Worm (Caenorhabditis elegans) whole organism, early embryonic: ENCODE measurements around the gene prx-5.
A peak's percentile ranks its signal among the peaks of the same experiment; 100 is the strongest.

Experiments
- B0310.2 ChIP-seq: sonication (generic microtip); optimal IDR thresholded peaks from 2 replicates; lab custom pipeline; 2016; ENCODE audit warnings: mild to moderate bottlenecking, missing genetic modification characterization, missing compliant biosample characterization
- F13C5.2 ChIP-seq: sonication (generic microtip); optimal IDR thresholded peaks from 2 replicates; lab custom pipeline; 2017; ENCODE audit warnings: mild to moderate bottlenecking, missing genetic modification characterization, inconsistent platforms, missing compliant biosample characterization
- aly-1 ChIP-seq: sonication (generic microtip); optimal IDR thresholded peaks from 2 replicates; lab custom pipeline; 2016; ENCODE audit warnings: missing genetic modification characterization, missing compliant biosample characterization
- ama-1 ChIP-seq: fragments of 150-350 bp; optimal IDR thresholded peaks from 2 replicates; lab custom pipeline; 2014
- ceh-13 ChIP-seq: fragments of 200-800 bp; sonication (Bioruptor generic); optimal IDR thresholded peaks from 2 replicates; lab custom pipeline; 2018; ENCODE audit warnings: mild to moderate bottlenecking, missing genetic modification characterization, missing compliant biosample characterization
- ceh-36 ChIP-seq: sonication (generic microtip); optimal IDR thresholded peaks from 2 replicates; lab custom pipeline; 2016; ENCODE audit warnings: missing genetic modification characterization, inconsistent platforms, missing compliant biosample characterization
- ets-7 ChIP-seq: sonication (generic microtip); optimal IDR thresholded peaks from 2 replicates; lab custom pipeline; 2016; ENCODE audit warnings: missing genotype, missing genetic modification characterization, missing compliant biosample characterization
- flt-1 ChIP-seq: fragments of 200-800 bp; sonication (Bioruptor generic); IDR thresholded peaks from 2 replicates; pipeline ENCODE4 v1.3.6; 2022; ENCODE audit warnings: missing genetic modification characterization, missing compliant biosample characterization
- hmbx-1 ChIP-seq: sonication (generic microtip); optimal IDR thresholded peaks from 2 replicates; lab custom pipeline; 2016; ENCODE audit warnings: mild to moderate bottlenecking, missing genetic modification characterization, missing compliant biosample characterization
- hmg-4 ChIP-seq: fragments of 200-800 bp; sonication (Bioruptor generic); optimal IDR thresholded peaks from 2 replicates; lab custom pipeline; 2018; ENCODE audit warnings: mild to moderate bottlenecking, missing genetic modification characterization, missing compliant biosample characterization
- hnd-1 ChIP-seq: sonication (generic microtip); optimal IDR thresholded peaks from 2 replicates; lab custom pipeline; 2016; ENCODE audit warnings: missing genetic modification characterization, missing compliant biosample characterization
- pes-1 ChIP-seq: fragments of 200-800 bp; sonication (Bioruptor generic); IDR thresholded peaks from 2 replicates; pipeline ENCODE4 v1.3.6; 2022; ENCODE audit warnings: missing genetic modification reagents, missing genetic modification characterization, missing compliant biosample characterization
- scrt-1 ChIP-seq: fragments of 200-800 bp; sonication (Bioruptor generic); IDR thresholded peaks from 2 replicates; pipeline ENCODE4 v1.3.6; 2022; ENCODE audit warnings: missing genetic modification characterization, missing compliant biosample characterization
- sea-1 ChIP-seq: fragments of 200-800 bp; sonication (Bioruptor generic); conservative IDR thresholded peaks from 2 replicates; pipeline ENCODE4 v1.3.6; 2022; ENCODE audit warnings: missing genetic modification characterization, missing compliant biosample characterization
- tbx-11 ChIP-seq: fragments of 200-800 bp; sonication (Bioruptor generic); IDR thresholded peaks from 2 replicates; pipeline ENCODE4 v1.3.6; 2022; ENCODE audit warnings: missing genetic modification characterization, missing compliant biosample characterization
- tbx-37 ChIP-seq: fragments of 200-800 bp; sonication (Bioruptor generic); conservative IDR thresholded peaks from 2 replicates; pipeline ENCODE4 v1.3.6; 2022; ENCODE audit warnings: missing genetic modification reagents, missing genetic modification characterization, missing compliant biosample characterization
- tra-4 ChIP-seq: sonication (generic microtip); optimal IDR thresholded peaks from 2 replicates; lab custom pipeline; 2017; ENCODE audit warnings: missing genetic modification characterization, missing compliant biosample characterization

The prx-5 gene

DNA sequence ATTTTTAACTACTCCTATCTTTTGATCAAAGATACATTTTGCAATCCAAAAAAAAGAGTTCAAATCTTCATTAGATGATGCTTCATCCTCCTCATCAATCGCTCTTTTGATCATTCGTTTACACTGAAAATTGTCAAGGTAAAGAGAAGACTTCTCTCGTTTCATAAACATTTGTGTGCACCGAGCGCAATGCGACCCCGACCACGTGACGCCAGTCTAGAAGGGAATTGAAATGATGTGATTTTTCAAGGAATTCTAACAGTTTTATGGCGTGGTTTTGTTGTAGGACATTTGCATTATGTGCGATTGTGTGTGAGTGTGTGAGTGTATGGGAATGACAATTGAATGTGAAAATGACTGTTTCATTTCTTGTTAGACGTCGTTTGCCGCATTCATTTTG, 36.7 kb downstream of the prx-5 start:
- TF ChIP-seq ceh-13 (GFP tag; lab: Kevin White, UChicago): no peak
- TF ChIP-seq ceh-36 (tag; lab: Kevin White, UChicago): no peak
- TF ChIP-seq tbx-37 (GFP tag; lab: Robert Waterston, UW): no peak
- TF ChIP-seq scrt-1: no peak
- no peak for TF ChIP-seq pes-1
- TF ChIP-seq ama-1 (lab: Kevin White, UChicago): no peak
- TF ChIP-seq tbx-11 (GFP tag; lab: Robert Waterston, UW): no peak
- no peak for TF ChIP-seq tra-4 (tag; lab: Kevin White, UChicago)
- no peak for TF ChIP-seq B0310.2 (tag; lab: Kevin White, UChicago)
- no peak for TF ChIP-seq aly-1

DNA sequence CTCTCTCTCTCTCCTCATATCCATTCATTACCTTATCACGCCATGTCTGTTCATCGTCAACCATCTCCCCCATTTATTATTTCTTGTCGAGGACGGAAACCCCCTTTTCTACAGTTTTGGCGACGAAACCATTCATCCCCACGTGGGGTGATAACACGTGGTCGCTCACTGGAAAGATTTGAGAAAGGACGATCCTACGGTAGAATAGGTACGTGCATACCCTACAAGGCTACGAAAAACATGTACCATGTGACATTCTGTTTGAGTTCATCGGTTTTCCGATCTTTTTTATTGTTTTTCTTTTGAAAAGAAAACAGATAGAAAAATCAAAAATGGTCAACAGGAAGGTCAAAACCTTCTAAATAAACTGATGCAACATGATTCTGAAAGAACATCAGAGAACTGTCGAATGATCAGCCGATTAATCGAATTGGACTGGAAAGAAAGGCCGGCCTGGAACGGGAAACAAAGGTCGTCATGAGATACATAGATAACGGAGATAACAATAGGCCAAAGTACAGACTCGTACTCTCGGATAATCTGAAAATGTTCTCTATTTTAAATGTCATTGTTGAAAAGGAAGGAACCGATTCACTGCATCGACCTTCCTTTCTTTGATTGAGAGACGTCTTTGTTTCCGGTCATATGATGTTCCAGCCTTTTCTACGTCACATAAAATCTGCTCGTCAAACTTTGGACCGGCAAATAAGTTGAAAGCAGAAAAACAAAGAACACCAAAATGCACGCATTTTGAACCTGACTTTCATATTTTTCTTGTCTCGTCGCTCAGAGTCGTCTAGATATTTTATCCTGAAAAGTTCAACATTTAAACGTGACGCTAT, 37.6 kb downstream of the prx-5 start:
- no peak for TF ChIP-seq ets-7
- TF ChIP-seq pes-1: no peak
- TF ChIP-seq hmg-4: no peak
- no peak for TF ChIP-seq ceh-36 (tag; lab: Kevin White, UChicago)
- TF ChIP-seq tbx-37 (GFP tag; lab: Robert Waterston, UW): no peak
- no peak for TF ChIP-seq ceh-13 (GFP tag; lab: Kevin White, UChicago)
- no peak for TF ChIP-seq ama-1 (lab: Kevin White, UChicago)
- TF ChIP-seq tbx-11 (GFP tag; lab: Robert Waterston, UW): no peak
- TF ChIP-seq B0310.2 (tag; lab: Kevin White, UChicago): no peak
- no peak for TF ChIP-seq aly-1

DNA sequence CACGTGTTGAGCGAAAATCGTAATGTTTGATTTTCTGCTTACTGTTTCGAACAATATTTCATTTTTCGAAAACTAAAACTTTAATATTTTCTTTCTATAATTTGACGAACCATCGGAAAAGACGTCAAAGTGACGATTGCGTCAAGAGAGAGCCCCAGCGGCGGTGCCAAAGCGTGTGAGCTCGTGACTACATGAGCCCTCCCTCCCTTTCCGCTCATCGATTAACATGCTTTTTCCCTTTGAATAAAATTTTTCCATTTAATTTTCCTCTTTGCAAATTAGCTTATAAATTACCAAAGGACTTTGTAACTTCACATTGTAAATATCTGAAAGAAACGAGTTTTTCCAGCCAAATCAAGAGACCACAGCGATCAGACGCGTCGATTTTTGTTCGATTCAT, 38.3 kb downstream of the prx-5 start:
- TF ChIP-seq hmg-4: no peak
- TF ChIP-seq F13C5.2 (tag; lab: Kevin White, UChicago): no peak
- TF ChIP-seq hnd-1 (tag; lab: Kevin White, UChicago): no peak
- no peak for TF ChIP-seq hmbx-1
- TF ChIP-seq ama-1 (lab: Kevin White, UChicago): no peak
- TF ChIP-seq ceh-13 (GFP tag; lab: Kevin White, UChicago): no peak
- TF ChIP-seq flt-1 (GFP tag; lab: Robert Waterston, UW): no peak
- no peak for TF ChIP-seq tra-4 (tag; lab: Kevin White, UChicago)
- TF ChIP-seq scrt-1: no peak
- TF ChIP-seq B0310.2 (tag; lab: Kevin White, UChicago): no peak

DNA sequence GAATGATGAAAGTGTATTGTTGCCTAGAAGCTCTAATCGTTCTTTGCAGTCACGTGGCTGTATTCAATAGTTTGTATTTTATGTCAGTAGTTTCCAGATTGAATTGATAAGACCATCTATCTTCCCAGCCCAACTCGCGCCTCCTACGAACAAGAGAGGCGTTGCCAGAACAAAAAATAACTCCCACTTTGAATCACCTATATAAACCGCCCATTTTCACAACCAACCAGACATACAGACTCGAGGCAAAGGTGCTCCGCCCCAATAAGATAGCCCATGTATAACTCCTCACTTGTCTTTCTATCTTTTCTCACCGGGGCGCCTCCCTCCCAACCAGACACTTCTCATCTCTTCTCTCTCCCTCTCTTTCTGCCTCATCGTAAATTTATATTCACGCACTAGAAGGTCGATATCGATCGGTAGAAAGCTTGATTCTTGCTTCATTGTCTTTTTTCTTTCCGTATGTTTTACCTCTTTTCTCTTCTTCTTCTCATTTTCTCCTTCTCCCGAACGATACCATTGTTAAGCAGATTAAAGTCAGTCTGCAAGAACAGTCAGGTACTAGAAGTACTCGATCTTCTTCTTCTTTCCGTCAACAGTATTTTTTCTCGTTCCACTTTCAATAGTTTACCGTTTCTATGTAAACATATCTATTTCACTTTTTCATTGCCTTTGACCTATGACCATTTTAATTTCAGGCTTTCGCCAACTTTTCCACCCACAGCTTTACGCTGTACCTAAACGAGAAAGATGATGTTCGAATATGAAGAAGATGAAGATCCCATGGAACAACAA, 39.0 kb downstream of the prx-5 start, which contains the start of gene mak-1:
TSS of gene mak-1 (plus strand) at position 693 of the 795 bp plus-strand sequence.
- TF ChIP-seq tra-4 (tag; lab: Kevin White, UChicago) (no peak), scrt-1 (no peak), hmg-4 (peak; percentile 6), pes-1 (no peak)

DNA sequence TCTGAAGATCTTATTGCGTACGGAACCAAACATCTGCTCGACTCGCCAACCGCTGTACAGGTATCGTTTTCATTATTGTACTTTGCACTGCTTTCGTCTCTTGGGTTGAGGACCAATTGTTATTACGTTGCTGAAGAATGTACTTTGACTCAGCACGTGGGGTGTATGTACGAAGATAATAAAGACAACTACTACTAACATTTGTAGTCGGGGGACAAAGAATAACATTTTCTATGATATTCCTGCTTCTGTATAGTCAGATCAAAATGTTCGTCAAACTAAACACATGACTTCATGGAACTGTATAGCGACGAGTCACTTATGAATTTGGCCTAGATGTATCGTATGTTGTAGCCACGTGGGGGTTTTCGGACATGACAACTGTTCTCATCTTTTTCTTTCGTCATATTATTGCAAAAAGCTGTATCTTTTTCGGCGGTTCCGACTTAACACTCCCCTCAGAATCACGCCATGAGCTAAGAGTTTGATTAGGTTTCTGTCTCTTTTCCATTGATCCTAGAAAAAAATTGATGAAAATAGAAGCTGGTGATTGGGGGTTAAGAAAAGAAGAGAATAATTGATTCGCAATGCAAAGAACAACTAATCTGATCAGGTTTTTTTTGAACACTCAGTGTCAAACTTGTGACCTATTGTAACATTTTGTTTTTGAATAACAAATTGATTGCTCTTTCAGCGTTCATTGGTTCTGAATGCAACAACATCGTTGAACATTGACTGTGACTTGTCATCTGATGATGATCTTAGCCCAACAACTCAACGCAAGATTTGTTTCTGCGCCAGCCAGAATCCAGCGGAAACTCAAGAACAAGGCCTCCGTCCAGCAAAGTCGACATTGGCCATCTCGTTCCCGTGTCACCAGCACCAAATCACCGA, 40.2 kb downstream of the prx-5 start:
- TF ChIP-seq tbx-11 (GFP tag; lab: Robert Waterston, UW) (no peak), scrt-1 (no peak), flt-1 (GFP tag; lab: Robert Waterston, UW) (no peak), hmg-4 (no peak), tra-4 (tag; lab: Kevin White, UChicago) (no peak), ceh-36 (tag; lab: Kevin White, UChicago) (no peak), tbx-37 (GFP tag; lab: Robert Waterston, UW) (no peak), hnd-1 (tag; lab: Kevin White, UChicago) (no peak), ama-1 (lab: Kevin White, UChicago) (no peak), sea-1 (GFP tag; lab: Robert Waterston, UW) (no peak), pes-1 (no peak)

DNA sequence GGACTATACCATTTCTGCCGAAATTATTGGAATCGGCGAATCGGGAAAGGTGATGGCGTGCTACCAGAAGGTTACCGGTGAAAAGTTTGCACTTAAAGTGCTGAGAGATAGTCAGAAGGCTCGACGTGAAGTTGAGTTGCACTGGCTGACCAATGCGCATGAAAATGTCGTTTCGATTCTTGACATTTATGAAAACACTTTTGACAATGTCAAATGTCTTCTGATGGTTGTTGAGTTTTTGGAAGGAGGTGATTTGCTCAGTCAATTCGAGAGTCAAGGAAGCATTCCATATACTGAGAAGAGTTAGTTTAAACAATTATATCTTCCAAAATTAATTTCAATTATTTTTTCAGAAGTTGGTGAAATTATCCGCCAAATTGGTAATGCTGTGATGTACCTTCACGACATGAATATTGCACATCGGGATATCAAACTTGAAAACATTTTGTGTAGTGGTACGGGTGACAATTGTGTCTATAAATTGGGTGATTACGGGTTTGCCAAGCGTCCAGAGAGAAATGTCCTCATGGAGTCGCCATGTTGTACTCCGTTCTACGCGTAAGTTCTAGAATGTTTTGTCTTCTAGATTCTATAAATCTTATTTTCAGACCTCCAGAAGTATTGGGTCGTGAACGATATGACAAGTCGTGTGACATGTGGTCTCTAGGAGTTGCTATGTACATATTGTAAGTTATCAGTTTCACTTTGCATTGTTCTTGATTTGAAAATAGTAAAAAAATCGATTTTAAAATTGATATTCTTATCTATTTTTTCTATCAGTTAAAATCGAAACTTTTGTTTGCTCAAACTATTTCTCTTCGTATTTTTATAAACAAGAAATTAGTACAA, 41.0 kb downstream of the prx-5 start:
- TF ChIP-seq pes-1 (no peak), ceh-13 (GFP tag; lab: Kevin White, UChicago) (no peak), hmbx-1 (no peak), ama-1 (lab: Kevin White, UChicago) (no peak), ceh-36 (tag; lab: Kevin White, UChicago) (no peak), aly-1 (no peak), scrt-1 (no peak), tbx-11 (GFP tag; lab: Robert Waterston, UW) (no peak), hmg-4 (no peak), hnd-1 (tag; lab: Kevin White, UChicago) (no peak), tra-4 (tag; lab: Kevin White, UChicago) (no peak), ets-7 (no peak), tbx-37 (GFP tag; lab: Robert Waterston, UW) (no peak), sea-1 (GFP tag; lab: Robert Waterston, UW) (no peak), flt-1 (GFP tag; lab: Robert Waterston, UW) (no peak), B0310.2 (tag; lab: Kevin White, UChicago) (no peak), F13C5.2 (tag; lab: Kevin White, UChicago) (no peak)
